Worm (Caenorhabditis elegans): Measurements from ENCODE around the gene nhr-257.

DNA sequence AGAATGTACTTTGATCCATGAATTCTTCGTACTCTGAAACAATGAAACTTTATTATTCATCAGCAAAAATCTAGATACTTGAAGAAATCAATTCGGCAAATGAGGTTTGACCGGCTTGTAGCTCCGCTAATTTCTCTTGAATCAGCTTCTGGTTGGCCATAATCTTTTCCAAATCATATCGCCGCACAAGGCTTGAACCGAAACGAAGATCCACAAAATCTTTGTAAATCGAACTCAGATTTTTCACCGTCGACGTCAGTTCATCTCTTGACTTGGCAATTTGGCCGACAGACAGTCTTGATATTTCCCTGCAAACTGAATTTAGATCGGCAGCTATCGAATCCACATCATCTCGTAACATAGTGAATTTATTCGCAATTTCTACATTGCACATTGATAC is 47.2 kb upstream of the nhr-257 start:
- TF ChIP-seq W03F9.2 (tag; optimal IDR thresholded peaks at IDR 0.05) = no peak
- no peak for TF ChIP-seq him-1 (tag; optimal IDR thresholded peaks at IDR 0.05)
- no peak for TF ChIP-seq dao-5 (tag; optimal IDR thresholded peaks at IDR 0.05)
